Fruit fly (Drosophila melanogaster) whole organism, pupa: ENCODE measurements around the gene Burs.

Experiments
- CG14655 ChIP-seq: fragments of 200-800 bp; sonication (Bioruptor generic); optimal IDR thresholded peaks from 3 replicates; lab custom pipeline; 2017; ENCODE audit warnings: mild to moderate bottlenecking, missing biosample characterization, missing genetic modification reagents, missing genetic modification characterization
- CG4496 ChIP-seq: fragments of 200-800 bp; sonication (Bioruptor generic); IDR thresholded peaks from 3 replicates; pipeline ENCODE4 v1.3.6; 2022; ENCODE audit warnings: missing biosample characterization, missing genetic modification characterization
- CG8301 ChIP-seq: fragments of 200-800 bp; sonication (Bioruptor generic); optimal IDR thresholded peaks from 2 replicates; lab custom pipeline; 2018; ENCODE audit warnings: missing biosample characterization, mild to moderate bottlenecking, missing genetic modification characterization
- D1 ChIP-seq: fragments of 200-800 bp; sonication (Bioruptor generic); optimal IDR thresholded peaks from 2 replicates; lab custom pipeline; 2018; ENCODE audit warnings: missing biosample characterization, mild to moderate bottlenecking, missing genetic modification characterization, moderate library complexity
- Ets98B ChIP-seq: fragments of 200-800 bp; sonication (Bioruptor generic); IDR thresholded peaks from 2 replicates; pipeline ENCODE4 v1.3.6; 2022; ENCODE audit warnings: missing biosample characterization, missing genetic modification characterization
- Pif1A ChIP-seq: fragments of 200-800 bp; sonication (Bioruptor generic); optimal IDR thresholded peaks from 3 replicates; lab custom pipeline; 2016; ENCODE audit warnings: missing biosample characterization, missing genetic modification characterization
- Pif1B ChIP-seq: fragments of 200-800 bp; sonication (Bioruptor generic); optimal IDR thresholded peaks from 3 replicates; lab custom pipeline; 2016; ENCODE audit warnings: missing biosample characterization, missing genetic modification characterization
- Snoo ChIP-seq: fragments of 200-800 bp; sonication (Bioruptor generic); optimal IDR thresholded peaks from 3 replicates; lab custom pipeline; 2017; ENCODE audit warnings: missing biosample characterization, mild to moderate bottlenecking, missing genetic modification characterization, inconsistent platforms
- fd96Ca ChIP-seq: fragments of 200-800 bp; sonication (Bioruptor generic); IDR thresholded peaks from 3 replicates; pipeline ENCODE4 v1.3.6; 2022; ENCODE audit warnings: missing biosample characterization, missing genetic modification characterization
- rn ChIP-seq: fragments of 200-800 bp; sonication (Bioruptor generic); IDR thresholded peaks from 2 replicates; pipeline ENCODE4 v1.3.6; 2022; ENCODE audit warnings: missing biosample characterization, missing genetic modification characterization

DNA sequence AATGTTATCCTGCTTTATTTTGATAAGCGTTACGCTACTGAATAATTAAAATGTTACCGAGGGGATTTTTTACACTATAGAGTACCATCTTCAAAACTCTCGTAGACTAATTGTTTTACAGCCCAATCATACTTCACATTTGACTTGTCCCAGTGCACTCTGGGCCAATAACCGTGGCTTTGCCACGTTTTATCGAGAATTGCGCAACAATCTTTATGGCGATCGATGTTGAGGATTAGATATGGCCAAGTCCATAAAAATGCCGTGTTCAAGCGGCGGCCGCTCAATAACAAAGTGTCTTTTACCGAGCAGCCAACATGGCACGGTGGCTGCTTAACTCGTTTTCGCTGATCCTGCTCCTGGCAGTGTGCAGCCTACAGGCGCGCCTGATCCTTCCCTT is 24.3 kb upstream of the Burs start, which contains the start of gene CG31343:
- TF ChIP-seq Ets98B (GFP tag; lab: Robert Waterston, UW), result no peak
- TF ChIP-seq Snoo (tag; lab: Kevin White, UChicago), result no peak
- no peak for TF ChIP-seq CG14655 (GFP tag; lab: Kevin White, UChicago)
- no peak for TF ChIP-seq D1
- TF ChIP-seq Pif1B (GFP tag; lab: Kevin White, UChicago), result no peak
- TF ChIP-seq fd96Ca (GFP tag; lab: Robert Waterston, UW), result no peak
- TF ChIP-seq Pif1A, result no peak
- TF ChIP-seq rn (GFP tag; lab: Robert Waterston, UW), result no peak
- TF ChIP-seq CG4496 (GFP tag; lab: Robert Waterston, UW), result no peak
- TF ChIP-seq CG8301 (tag; lab: Kevin White, UChicago), result no peak
